Worm (Caenorhabditis elegans) whole organism, mixed stage, embryonic: ENCODE results near the gene R05G6.5.

Source experiments
- M03D4.4 ChIP-seq: sonication (generic microtip); optimal IDR thresholded peaks from 2 replicates; lab custom pipeline; 2017; ENCODE audit warnings: mild to moderate bottlenecking, missing genetic modification characterization, missing compliant biosample characterization
- mep-1 ChIP-seq: fragments of 150-350 bp; optimal IDR thresholded peaks from 2 replicates; lab custom pipeline; 2017; ENCODE audit warnings: missing biosample characterization, missing genetic modification reagents, missing genetic modification characterization, inconsistent platforms

DNA sequence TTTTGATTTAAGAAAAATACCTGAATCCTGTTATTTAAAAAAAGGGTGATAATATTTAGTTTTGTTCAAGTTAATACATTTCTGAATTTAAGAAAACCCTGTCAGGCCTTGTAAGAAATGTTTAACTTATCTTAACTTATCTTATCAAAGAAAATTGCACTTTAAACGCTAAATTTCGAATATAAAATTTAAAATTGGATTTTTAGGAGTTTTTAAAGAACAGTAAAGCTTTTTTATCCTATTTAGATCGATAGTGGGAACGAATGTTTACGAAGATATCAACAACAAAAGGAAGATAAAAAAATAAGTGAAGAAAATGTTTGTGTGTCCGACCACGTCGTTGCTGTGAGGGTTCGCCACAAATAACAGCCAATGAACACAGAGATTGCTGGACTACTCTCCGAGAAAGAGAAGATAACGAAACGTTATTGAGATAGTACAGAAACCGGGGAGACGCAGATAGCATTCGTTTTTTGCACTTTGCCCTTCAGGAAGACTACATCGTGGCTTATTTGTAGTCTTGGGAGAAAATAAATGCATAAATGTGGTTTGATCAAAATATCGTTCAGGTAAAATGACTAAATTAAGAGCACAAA is 44.9 kb downstream of the R05G6.5 start, which contains the start of gene dif-1:
- TF ChIP-seq M03D4.4 (tag; lab: Kevin White, UChicago) (no peak), mep-1 (tag; lab: Kevin White, UChicago) (no peak)
